Fruit fly (Drosophila melanogaster) whole organism, embryonic: ENCODE results near the gene CG33791.

ENCODE experiments used
- Adf1 ChIP-seq: fragments of 200-800 bp; sonication (Bioruptor generic); IDR thresholded peaks from 2 replicates; pipeline ENCODE4 v1.3.6; 2022; ENCODE audit warnings: missing biosample characterization, missing genetic modification characterization
- CG10267 ChIP-seq: fragments of 200-800 bp; sonication (Bioruptor generic); optimal IDR thresholded peaks from 2 replicates; lab custom pipeline; 2018; ENCODE audit warnings: missing biosample characterization, mild to moderate bottlenecking, missing genetic modification characterization, moderate library complexity
- CG10543 ChIP-seq: fragments of 200-800 bp; sonication (Bioruptor generic); optimal IDR thresholded peaks from 3 replicates; lab custom pipeline; 2017; ENCODE audit warnings: missing biosample characterization, mild to moderate bottlenecking, missing genetic modification characterization, moderate library complexity
- CG10979 ChIP-seq: fragments of 200-800 bp; sonication (Bioruptor generic); optimal IDR thresholded peaks from 2 replicates; lab custom pipeline; 2018; ENCODE audit warnings: missing biosample characterization, mild to moderate bottlenecking, missing genetic modification characterization, moderate library complexity
- CG12219 ChIP-seq: fragments of 200-800 bp; sonication (Bioruptor generic); optimal IDR thresholded peaks from 3 replicates; lab custom pipeline; 2018; ENCODE audit warnings: missing biosample characterization, mild to moderate bottlenecking, missing genetic modification characterization
- CG12236 ChIP-seq: fragments of 200-800 bp; sonication (Bioruptor generic); optimal IDR thresholded peaks from 2 replicates; lab custom pipeline; 2016; ENCODE audit warnings: missing biosample characterization, missing genetic modification characterization
- CG12391 ChIP-seq: fragments of 200-800 bp; sonication (Bioruptor generic); optimal IDR thresholded peaks from 3 replicates; lab custom pipeline; 2018; ENCODE audit warnings: missing biosample characterization, mild to moderate bottlenecking, missing genetic modification characterization, moderate library complexity
- CG18011 ChIP-seq: fragments of 200-800 bp; sonication (Bioruptor generic); optimal IDR thresholded peaks from 2 replicates; lab custom pipeline; 2017; ENCODE audit warnings: missing biosample characterization, missing genetic modification characterization, mild to moderate bottlenecking, moderate library complexity, missing genotype
- CG2116 ChIP-seq: fragments of 200-800 bp; sonication (Bioruptor generic); optimal IDR thresholded peaks from 3 replicates; lab custom pipeline; 2018; ENCODE audit warnings: missing biosample characterization, mild to moderate bottlenecking, missing genetic modification characterization
- CG2202 ChIP-seq: fragments of 200-800 bp; sonication (Bioruptor generic); optimal IDR thresholded peaks from 2 replicates; lab custom pipeline; 2018; ENCODE audit warnings: missing biosample characterization, mild to moderate bottlenecking, missing genetic modification characterization
- CG3065 ChIP-seq: fragments of 200-800 bp; sonication (Bioruptor generic); optimal IDR thresholded peaks from 2 replicates; lab custom pipeline; 2016; ENCODE audit warnings: missing biosample characterization, missing genetic modification characterization
- CG31365 ChIP-seq: fragments of 200-800 bp; sonication (Bioruptor generic); optimal IDR thresholded peaks from 2 replicates; lab custom pipeline; 2018; ENCODE audit warnings: missing biosample characterization, mild to moderate bottlenecking, missing genetic modification characterization
- CG31441 ChIP-seq: fragments of 200-800 bp; sonication (Bioruptor generic); IDR thresholded peaks from 2 replicates; pipeline ENCODE4 v1.3.6; 2022; ENCODE audit warnings: missing biosample characterization, missing genetic modification characterization
- CG42726 ChIP-seq: fragments of 200-800 bp; sonication (Bioruptor generic); IDR thresholded peaks from 2 replicates; pipeline ENCODE4 v1.3.6; 2022; ENCODE audit warnings: missing biosample characterization, missing genetic modification characterization; ENCODE audit not compliant: partially characterized antibody
- CG4820 ChIP-seq: fragments of 200-800 bp; sonication (Bioruptor generic); optimal IDR thresholded peaks from 3 replicates; lab custom pipeline; 2016; ENCODE audit warnings: missing biosample characterization, missing genetic modification characterization
- CG6854 ChIP-seq: fragments of 200-800 bp; sonication (Bioruptor generic); optimal IDR thresholded peaks from 3 replicates; lab custom pipeline; 2017; ENCODE audit warnings: missing biosample characterization, mild to moderate bottlenecking, missing genetic modification characterization
- CG8281 ChIP-seq: fragments of 200-800 bp; sonication (Bioruptor generic); optimal IDR thresholded peaks from 2 replicates; lab custom pipeline; 2018; ENCODE audit warnings: missing biosample characterization, mild to moderate bottlenecking, missing genetic modification characterization, moderate library complexity
- CG8765 ChIP-seq: fragments of 200-800 bp; sonication (Bioruptor generic); IDR thresholded peaks from 2 replicates; pipeline ENCODE4 v1.3.6; 2022; ENCODE audit warnings: missing biosample characterization, missing genetic modification characterization
- CG9215 ChIP-seq: fragments of 200-800 bp; sonication (Bioruptor generic); IDR thresholded peaks from 2 replicates; pipeline ENCODE4 v1.3.6; 2022; ENCODE audit warnings: missing biosample characterization, missing genetic modification characterization
- CTCF ChIP-seq: fragments of 200-800 bp; sonication (Bioruptor generic); optimal IDR thresholded peaks from 2 replicates; lab custom pipeline; 2017; ENCODE audit warnings: missing biosample characterization, mild to moderate bottlenecking, missing genetic modification characterization, moderate library complexity
- D19A ChIP-seq: fragments of 200-800 bp; optimal IDR thresholded peaks from 3 replicates; lab custom pipeline; 2019; ENCODE audit warnings: missing biosample characterization, mild to moderate bottlenecking, missing genetic modification characterization, moderate library complexity
- Dll ChIP-seq: fragments of 200-800 bp; sonication (Bioruptor generic); IDR thresholded peaks from 4 replicates; pipeline ENCODE4 v1.3.6; 2022; ENCODE audit warnings: missing biosample characterization, missing genetic modification characterization; ENCODE audit not compliant: partially characterized antibody
- Drgx ChIP-seq: fragments of 200-800 bp; sonication (Bioruptor generic); IDR thresholded peaks from 2 replicates; pipeline ENCODE4 v1.3.6; 2022; ENCODE audit warnings: missing biosample characterization, missing genetic modification characterization
- Hr39 ChIP-seq: fragments of >200 bp; optimal IDR thresholded peaks from 2 replicates; lab custom pipeline; 2017
- MBD-R2 ChIP-seq: fragments of 200-800 bp; sonication (Bioruptor generic); IDR thresholded peaks from 2 replicates; pipeline ENCODE4 v1.3.6; 2022; ENCODE audit warnings: missing biosample characterization, missing genetic modification characterization
- MTF-1 ChIP-seq: fragments of 200-800 bp; sonication (Bioruptor generic); optimal IDR thresholded peaks from 2 replicates; lab custom pipeline; 2018; ENCODE audit warnings: missing biosample characterization, mild to moderate bottlenecking, missing genetic modification characterization, borderline replicate concordance
- Myb ChIP-seq: fragments of 200-800 bp; sonication (Bioruptor generic); optimal IDR thresholded peaks from 2 replicates; lab custom pipeline; 2016; ENCODE audit warnings: missing biosample characterization, missing genetic modification characterization
- NC2β ChIP-seq: fragments of 200-800 bp; sonication (Bioruptor generic); optimal IDR thresholded peaks from 2 replicates; lab custom pipeline; 2016; ENCODE audit warnings: missing biosample characterization, missing genetic modification characterization
- Nf-YA ChIP-seq: fragments of 200-800 bp; sonication (Bioruptor generic); IDR thresholded peaks from 2 replicates; pipeline ENCODE4 v1.3.6; 2022; ENCODE audit warnings: missing biosample characterization, missing genetic modification characterization
- Oaz ChIP-seq: fragments of 200-800 bp; sonication (Bioruptor generic); IDR thresholded peaks from 2 replicates; pipeline ENCODE4 v1.3.6; 2022; ENCODE audit warnings: missing biosample characterization, missing genetic modification characterization
- Sox102F ChIP-seq: fragments of 200-800 bp; sonication (Bioruptor generic); optimal IDR thresholded peaks from 2 replicates; lab custom pipeline; 2018; ENCODE audit warnings: missing biosample characterization, mild to moderate bottlenecking, missing genetic modification characterization, moderate library complexity
- Vsx1 ChIP-seq: fragments of 200-800 bp; sonication (Bioruptor generic); optimal IDR thresholded peaks from 2 replicates; lab custom pipeline; 2017; ENCODE audit warnings: missing biosample characterization, mild to moderate bottlenecking, missing genetic modification characterization, missing genetic modification reagents
- ac ChIP-seq: fragments of 200-800 bp; sonication (Bioruptor generic); optimal IDR thresholded peaks from 3 replicates; lab custom pipeline; 2017; ENCODE audit warnings: missing biosample characterization, mild to moderate bottlenecking, missing genetic modification characterization
- ash1 ChIP-seq: fragments of 200-800 bp; sonication (Bioruptor generic); optimal IDR thresholded peaks from 2 replicates; lab custom pipeline; 2018; ENCODE audit warnings: missing biosample characterization, mild to moderate bottlenecking, missing genetic modification characterization
- cad ChIP-seq: fragments of >200 bp; optimal IDR thresholded peaks from 2 replicates; lab custom pipeline; 2017; ENCODE audit warnings: missing biosample characterization, missing genetic modification characterization
- ci ChIP-seq: fragments of 200-800 bp; sonication (Bioruptor generic); IDR thresholded peaks from 3 replicates; pipeline ENCODE4 v1.3.6; 2022; ENCODE audit warnings: missing biosample characterization, missing genetic modification characterization
- danr ChIP-seq: fragments of 200-800 bp; sonication (Bioruptor generic); IDR thresholded peaks from 2 replicates; pipeline ENCODE4 v1.3.6; 2022; ENCODE audit warnings: missing biosample characterization, missing genetic modification characterization
- fd96Cb ChIP-seq: fragments of 200-800 bp; sonication (Bioruptor generic); optimal IDR thresholded peaks from 2 replicates; lab custom pipeline; 2018; ENCODE audit warnings: missing biosample characterization, mild to moderate bottlenecking, missing genetic modification characterization, moderate library complexity
- ftz-f1 ChIP-seq: fragments of 200-800 bp; sonication (Bioruptor generic); optimal IDR thresholded peaks from 2 replicates; lab custom pipeline; 2016; ENCODE audit warnings: missing biosample characterization, missing genetic modification characterization
- hb ChIP-seq: fragments of 200-800 bp; sonication (Bioruptor generic); IDR thresholded peaks from 3 replicates; pipeline ENCODE4 v1.3.6; 2022; ENCODE audit warnings: missing biosample characterization, missing genetic modification characterization; ENCODE audit not compliant: partially characterized antibody
- kay ChIP-seq: fragments of 200-800 bp; sonication (Bioruptor generic); optimal IDR thresholded peaks from 2 replicates; lab custom pipeline; 2016; ENCODE audit warnings: missing biosample characterization, missing genetic modification characterization
- lmd ChIP-seq: fragments of 200-800 bp; sonication (Bioruptor generic); IDR thresholded peaks from 2 replicates; pipeline ENCODE4 v1.3.6; 2022; ENCODE audit warnings: missing biosample characterization, missing genetic modification characterization
- lola ChIP-seq, 3 experiments: fragments of >200 bp in 2 of 3; fragments of 200-800 bp in 1 of 3; sonication (Bioruptor generic) in 1 of 3; optimal IDR thresholded peaks; 2 replicates each; lab custom pipeline; 2017 to 2019; ENCODE audit warnings: missing biosample characterization in 3 of 3, missing genetic modification characterization in 3 of 3, mild to moderate bottlenecking in 1 of 3, moderate library complexity in 1 of 3
- luna ChIP-seq: fragments of 200-800 bp; sonication (Bioruptor generic); optimal IDR thresholded peaks from 2 replicates; lab custom pipeline; 2016; ENCODE audit warnings: missing biosample characterization, missing genetic modification characterization
- psq ChIP-seq: fragments of 200-800 bp; sonication (Bioruptor generic); optimal IDR thresholded peaks from 2 replicates; lab custom pipeline; 2017; ENCODE audit warnings: missing biosample characterization, missing genetic modification characterization
- ro ChIP-seq: fragments of 200-800 bp; sonication (Bioruptor generic); IDR thresholded peaks from 2 replicates; pipeline ENCODE4 v1.3.6; 2022; ENCODE audit warnings: missing biosample characterization, missing genetic modification characterization
- sug ChIP-seq: fragments of 200-800 bp; optimal IDR thresholded peaks from 2 replicates; lab custom pipeline; 2019; ENCODE audit warnings: missing biosample characterization, mild to moderate bottlenecking, missing genetic modification characterization, moderate library complexity
- tgo ChIP-seq: fragments of 200-800 bp; sonication (Bioruptor generic); IDR thresholded peaks from 3 replicates; pipeline ENCODE4 v1.3.6; 2022; ENCODE audit warnings: missing biosample characterization, missing genetic modification characterization
- tll ChIP-seq, 2 experiments: fragments of 200-800 bp in 1 of 2; fragments of >200 bp in 1 of 2; sonication (Bioruptor generic) in 1 of 2; optimal IDR thresholded peaks; 2 replicates each; lab custom pipeline; 2017 to 2019; ENCODE audit warnings: missing biosample characterization in 2 of 2, missing genetic modification characterization in 2 of 2, mild to moderate bottlenecking in 1 of 2, moderate library complexity in 1 of 2
- toy ChIP-seq: fragments of 200-800 bp; sonication (Bioruptor generic); IDR thresholded peaks from 2 replicates; pipeline ENCODE4 v1.3.6; 2022; ENCODE audit warnings: missing biosample characterization, missing genetic modification characterization
- vvl ChIP-seq: fragments of 200-800 bp; sonication (Bioruptor generic); IDR thresholded peaks from 2 replicates; pipeline ENCODE4 v1.3.6; 2022; ENCODE audit warnings: missing biosample characterization, missing genetic modification characterization

The CG33791 gene

DNA sequence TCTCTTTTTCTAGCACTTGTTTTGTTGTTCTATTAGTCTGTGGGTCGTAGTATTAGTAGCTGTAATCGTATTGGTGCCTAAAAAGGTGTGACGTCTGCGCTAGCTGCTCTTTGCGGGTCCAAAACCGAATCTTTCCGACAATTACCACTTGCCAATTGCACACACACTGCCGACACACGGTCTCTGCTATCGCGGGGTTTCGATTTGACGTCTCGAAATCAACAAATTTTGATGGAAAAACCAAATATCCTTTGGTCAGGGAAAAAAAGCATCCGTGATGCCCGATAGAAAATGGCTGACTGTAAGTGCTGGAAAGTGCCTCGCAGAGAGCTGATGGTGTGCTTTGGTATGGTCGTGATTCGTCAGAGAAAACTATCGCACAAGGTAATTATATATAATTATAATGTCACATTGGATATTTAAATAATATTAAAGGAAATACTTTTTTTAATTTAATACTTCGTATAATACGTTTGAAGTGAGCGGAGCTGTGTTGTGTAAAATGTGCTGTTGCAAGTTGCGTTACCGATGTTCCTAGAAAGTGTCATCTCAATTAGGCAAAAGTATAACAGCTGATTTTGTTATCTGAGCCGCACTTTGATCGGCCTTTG lies 44.5 kb upstream of the CG33791 start, which contains the start of the genes Pex10 and CG12099 (continued):
- TF ChIP-seq CG2116 (GFP tag; lab: Kevin White, UChicago) (peak; percentile 85), fd96Cb (peak; percentile 71), MBD-R2 (GFP tag; lab: Robert Waterston, UW) (peak; percentile 92), lmd (GFP tag; lab: Robert Waterston, UW) (peak; percentile 94), CTCF (GFP tag; lab: Kevin White, UChicago) (no peak), danr (GFP tag; lab: Robert Waterston, UW) (peak; percentile 86), NC2β (GFP tag; lab: Kevin White, UChicago) (peak; percentile 27), Dll (peak; percentile 99), ftz-f1 (peak; percentile 15), tgo (GFP tag; lab: Robert Waterston, UW) (peak; percentile 93), CG42726 (peak; percentile 71; the same call in 1 of the 2 replicates), Myb (GFP tag; lab: Kevin White, UChicago) (peak; percentile 38), CG10267 (tag; lab: Kevin White, UChicago) (peak; percentile 100), CG2202 (tag; lab: Kevin White, UChicago) (peak; percentile 69), CG12236 (GFP tag; lab: Kevin White, UChicago) (no peak), kay (GFP tag; lab: Kevin White, UChicago) (peak; percentile 84), ci (GFP tag; lab: Robert Waterston, UW) (peak; percentile 85), luna (GFP tag; lab: Kevin White, UChicago) (no peak), CG10979 (tag; lab: Kevin White, UChicago) (peak; percentile 76), ro (peak; percentile 51), CG18011 (GFP tag; lab: Kevin White, UChicago) (peak; percentile 74), CG8281 (tag; lab: Kevin White, UChicago) (no peak), ac (GFP tag; lab: Kevin White, UChicago) (peak; percentile 28), CG12391 (tag; lab: Kevin White, UChicago) (peak; percentile 94), Hr39 (no peak), ash1 (GFP tag; lab: Kevin White, UChicago) (no peak), CG12219 (GFP tag; lab: Kevin White, UChicago) (peak; percentile 58), CG31441 (GFP tag; lab: Robert Waterston, UW) (peak; percentile 88), CG9215 (GFP tag; lab: Robert Waterston, UW) (peak; percentile 94), Sox102F (GFP tag; lab: Kevin White, UChicago) (no peak), tll (GFP tag; optimal IDR thresholded peaks at IDR 0.05; lab: Kevin White, UChicago) (peak; percentile 20 to 70), psq (GFP tag; lab: Kevin White, UChicago) (peak; percentile 72), CG6854 (GFP tag; lab: Kevin White, UChicago) (peak; percentile 31), Drgx (GFP tag; lab: Robert Waterston, UW) (peak; percentile 82), CG10543 (GFP tag; lab: Kevin White, UChicago) (peak; percentile 92), CG4820 (peak; percentile 81), CG8765 (GFP tag; lab: Robert Waterston, UW) (peak; percentile 87), vvl (GFP tag; lab: Robert Waterston, UW) (peak; percentile 93), sug (tag; lab: Kevin White, UChicago) (peak; percentile 93), D19A (tag; lab: Kevin White, UChicago) (no peak), hb (GFP tag; lab: Robert Waterston, UW) (peak; percentile 90), Adf1 (GFP tag; lab: Robert Waterston, UW) (peak; percentile 75), CG3065 (GFP tag; lab: Kevin White, UChicago) (peak; percentile 74), lola (GFP tag; optimal IDR thresholded peaks at IDR 0.05; lab: Kevin White, UChicago) (peak in 1 of 3 experiments; percentile 89), Nf-YA (GFP tag; lab: Robert Waterston, UW) (peak; percentile 66), MTF-1 (no peak), toy (GFP tag; lab: Robert Waterston, UW) (peak; percentile 48; the same call in 1 of the 2 replicates), Oaz (GFP tag; lab: Robert Waterston, UW) (peak; percentile 75), cad (no peak), CG31365 (tag; lab: Kevin White, UChicago) (no peak), Vsx1 (no peak)
